Worm (Caenorhabditis elegans) whole organism, L4 larva: ENCODE measurements around the gene srt-28.

Experiments used
- mes-2 ChIP-seq: sonication (generic microtip); optimal IDR thresholded peaks from 2 replicates; lab custom pipeline; 2016; ENCODE audit warnings: missing genotype, mild to moderate bottlenecking, missing genetic modification characterization, missing compliant biosample characterization; ENCODE audit not compliant: poor library complexity, severe bottlenecking
- spr-3 ChIP-seq: fragments of 200-800 bp; sonication (Bioruptor generic); optimal IDR thresholded peaks from 2 replicates; lab custom pipeline; 2018; ENCODE audit warnings: mild to moderate bottlenecking, missing genetic modification characterization, missing compliant biosample characterization

DNA sequence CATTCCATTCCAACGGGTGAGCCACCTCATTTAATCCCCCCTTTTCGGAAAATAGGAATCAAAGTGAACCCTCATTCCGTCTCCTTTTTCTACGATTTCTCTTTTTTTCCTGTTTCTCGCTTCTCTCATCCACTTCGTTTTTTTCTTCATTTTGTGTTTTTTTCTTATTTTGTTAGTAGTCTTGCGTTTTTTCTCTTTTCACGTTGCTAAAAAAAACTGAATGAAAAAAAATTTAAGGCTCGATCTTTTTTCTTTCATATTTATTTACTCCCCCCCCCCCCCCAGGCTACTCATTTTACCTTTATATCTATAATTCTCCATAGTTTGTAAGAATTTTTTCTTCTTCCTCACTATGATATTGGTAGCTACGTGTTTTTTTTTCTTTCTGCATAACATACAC is 35.8 kb downstream of the srt-28 start:
- TF ChIP-seq spr-3 (GFP tag; lab: Kevin White, UChicago) (no peak), mes-2 (tag; lab: Kevin White, UChicago) (no peak)
